In the genomic region with DNA sequence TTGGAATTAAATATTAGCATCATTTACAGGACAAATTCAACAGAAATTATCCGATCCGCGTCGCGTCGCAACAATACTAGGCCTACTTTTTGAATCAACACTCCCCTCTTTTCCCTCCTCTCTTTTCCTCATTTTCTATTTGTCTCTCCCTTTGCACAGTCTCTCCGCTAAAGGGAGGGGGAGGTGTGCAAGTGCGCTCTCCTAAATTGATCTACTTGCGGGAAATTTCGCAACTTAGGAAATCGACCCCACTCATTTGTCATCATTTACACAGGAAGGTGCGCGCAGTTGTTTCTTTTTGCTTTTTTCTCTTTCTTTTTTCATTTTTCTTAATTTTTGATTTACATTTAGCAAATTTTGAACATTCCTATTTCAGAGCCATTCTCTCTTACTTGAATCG, we compare ENCODE assay signal across 2 worm cellular contexts.
TF ChIP-seq lines count a peak whose summit lies in the region.

A gene (plus strand): TSS at position 371 of the 400 bp plus-strand sequence.

TF ChIP-seq in whole organism, midembryonic, 9 proteins besides CTCF, POLR2A, EP300 and RAD21:
- TF ChIP-seq klf-2 (GFP tag; conservative IDR thresholded peaks at IDR 0.05; lab: Robert Waterston, UW): 0 out of 2 replicates have a peak, but pooled peaks have one; percentile 29
- no peak for TF ChIP-seq flt-1 (GFP tag; IDR thresholded peaks at IDR 0.05; lab: Robert Waterston, UW)
- no peak for TF ChIP-seq T22C8.4 (GFP tag; IDR thresholded peaks at IDR 0.05; lab: Robert Waterston, UW)
- no peak for TF ChIP-seq ztf-29 (GFP tag; IDR thresholded peaks at IDR 0.05; lab: Robert Waterston, UW)
- TF ChIP-seq ref-1 (GFP tag; conservative IDR thresholded peaks at IDR 0.05; lab: Robert Waterston, UW): no peak

TF ChIP-seq in whole organism, young adult, 124 proteins besides CTCF, POLR2A, EP300 and RAD21:
- peak; percentile 49; the same call in 1 of the 2 replicates for TF ChIP-seq aptf-2 (GFP tag; conservative IDR thresholded peaks at IDR 0.05; lab: Robert Waterston, UW)
- TF ChIP-seq madf-8 (GFP tag; conservative IDR thresholded peaks at IDR 0.05; lab: Robert Waterston, UW): peak; percentile 64
- TF ChIP-seq hmg-1.2 (GFP tag; IDR thresholded peaks at IDR 0.05; lab: Robert Waterston, UW): peak; percentile 43; the same call in 1 of the 2 replicates
- peak; percentile 54; the same call in 1 of the 2 replicates for TF ChIP-seq egrh-3 (GFP tag; IDR thresholded peaks at IDR 0.05; lab: Robert Waterston, UW)
- no peak for TF ChIP-seq ceh-27 (GFP tag; optimal IDR thresholded peaks at IDR 0.05; lab: Kevin White, UChicago)
- peak; percentile 83 for TF ChIP-seq madf-6 (GFP tag; IDR thresholded peaks at IDR 0.05; lab: Robert Waterston, UW)
- TF ChIP-seq atf-7 (tag; optimal IDR thresholded peaks at IDR 0.05; lab: Kevin White, UChicago): no peak
- no peak for TF ChIP-seq ztf-26 (tag; optimal IDR thresholded peaks at IDR 0.05; lab: Kevin White, UChicago)
- TF ChIP-seq mel-28 (tag; optimal IDR thresholded peaks at IDR 0.05; lab: Kevin White, UChicago; ENCODE audit: borderline replicate concordance): no peak
- TF ChIP-seq dpl-1 (GFP tag; optimal IDR thresholded peaks at IDR 0.05; lab: Kevin White, UChicago): peak; percentile 26
- peak; percentile 51 for TF ChIP-seq xnd-1 (tag; optimal IDR thresholded peaks at IDR 0.05; lab: Kevin White, UChicago)
- TF ChIP-seq efl-1 (GFP tag; optimal IDR thresholded peaks at IDR 0.05; lab: Kevin White, UChicago): peak; percentile 78
- peak; percentile 5; the same call in 1 of the 2 replicates for TF ChIP-seq dox-1 (GFP tag; IDR thresholded peaks at IDR 0.05; lab: Robert Waterston, UW)
- TF ChIP-seq hlh-26 (GFP tag; conservative IDR thresholded peaks at IDR 0.05; lab: Robert Waterston, UW): no peak
- no peak for TF ChIP-seq Y67H2A.10 (GFP tag; conservative IDR thresholded peaks at IDR 0.05; lab: Robert Waterston, UW)
